Worm (Caenorhabditis elegans) whole organism, late embryonic: ENCODE measurements around the gene clec-178.

ENCODE experiments used
- K02D7.2 ChIP-seq: sonication (generic microtip); optimal IDR thresholded peaks from 2 replicates; lab custom pipeline; 2017; ENCODE audit warnings: mild to moderate bottlenecking, missing genetic modification characterization, missing compliant biosample characterization
- ceh-9 ChIP-seq: sonication (generic microtip); optimal IDR thresholded peaks from 2 replicates; lab custom pipeline; 2016; ENCODE audit warnings: mild to moderate bottlenecking, missing genetic modification characterization, inconsistent platforms, missing compliant biosample characterization
- elt-2 ChIP-seq: sonication (generic microtip); optimal IDR thresholded peaks from 2 replicates; lab custom pipeline; 2016; ENCODE audit warnings: missing genetic modification reagents, missing genetic modification characterization, missing compliant biosample characterization
- ets-4 ChIP-seq: sonication (generic microtip); optimal IDR thresholded peaks from 2 replicates; lab custom pipeline; 2016; ENCODE audit warnings: missing genetic modification characterization, missing compliant biosample characterization
- fkh-10 ChIP-seq: fragments of 150-350 bp; optimal IDR thresholded peaks from 2 replicates; lab custom pipeline; 2014; ENCODE audit warnings: missing biosample characterization, missing genetic modification reagents, missing genetic modification characterization
- ztf-16 ChIP-seq: sonication (generic microtip); optimal IDR thresholded peaks from 2 replicates; lab custom pipeline; 2017; ENCODE audit warnings: missing genetic modification characterization, missing compliant biosample characterization

DNA sequence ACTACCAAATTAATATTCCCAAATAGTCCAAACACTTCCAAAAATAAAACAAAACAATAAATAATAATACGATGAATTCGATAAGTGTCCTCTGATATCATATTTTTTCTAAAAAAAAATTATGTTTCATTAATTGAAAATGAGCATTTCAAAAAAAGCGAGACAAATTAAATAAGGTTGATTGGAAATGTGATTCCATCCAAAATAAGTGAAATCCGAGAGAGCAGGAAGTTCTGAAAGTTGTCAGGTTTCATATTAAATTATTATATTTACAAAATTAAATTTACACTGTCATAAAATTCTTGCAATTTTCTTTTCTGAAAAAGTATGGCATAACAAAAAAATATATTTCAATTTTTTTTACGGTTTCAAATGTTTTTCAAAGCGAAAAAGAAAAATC is 26.7 kb upstream of the clec-178 start, which contains the start of gene srsx-14:
- TF ChIP-seq ceh-9 (tag; lab: Kevin White, UChicago) (no peak), fkh-10 (no peak), elt-2 (tag; lab: Kevin White, UChicago) (no peak), ztf-16 (tag; lab: Kevin White, UChicago) (no peak), ets-4 (tag; lab: Kevin White, UChicago) (no peak), K02D7.2 (tag; lab: Kevin White, UChicago) (no peak)
